Worm (Caenorhabditis elegans) whole organism, mixed stage, embryonic: Measurements from ENCODE around the gene M163.1.

Experiments used
- blmp-1 ChIP-seq: fragments of 150-350 bp; optimal IDR thresholded peaks from 2 replicates; lab custom pipeline; 2014; ENCODE audit warnings: missing biosample characterization, missing genetic modification characterization
- ceh-43 ChIP-seq: fragments of 200-800 bp; sonication (Bioruptor generic); optimal IDR thresholded peaks from 2 replicates; lab custom pipeline; 2018; ENCODE audit warnings: mild to moderate bottlenecking, missing genetic modification characterization, moderate library complexity, missing compliant biosample characterization
- cnd-1 ChIP-seq: fragments of 200-800 bp; sonication (Bioruptor generic); optimal IDR thresholded peaks from 2 replicates; lab custom pipeline; 2018; ENCODE audit warnings: mild to moderate bottlenecking, missing genetic modification characterization, missing compliant biosample characterization
- elt-1 ChIP-seq: sonication (generic microtip); optimal IDR thresholded peaks from 2 replicates; lab custom pipeline; 2017; ENCODE audit warnings: missing genetic modification characterization, mild to moderate bottlenecking, missing compliant biosample characterization, antibody characterized with exemption, moderate library complexity, borderline replicate concordance; ENCODE audit not compliant: insufficient read depth
- lin-32 ChIP-seq: fragments of 200-800 bp; sonication (Bioruptor generic); optimal IDR thresholded peaks from 2 replicates; lab custom pipeline; 2018; ENCODE audit warnings: mild to moderate bottlenecking, missing genetic modification characterization, missing compliant biosample characterization
- lsy-2 ChIP-seq: fragments of 150-350 bp; optimal IDR thresholded peaks from 2 replicates; lab custom pipeline; 2014; ENCODE audit warnings: missing biosample characterization, missing genetic modification characterization
- nhr-12 ChIP-seq: fragments of 150-350 bp; optimal IDR thresholded peaks from 2 replicates; lab custom pipeline; 2014; ENCODE audit warnings: missing biosample characterization, missing genetic modification characterization
- nhr-28 ChIP-seq: fragments of 150-350 bp; optimal IDR thresholded peaks from 2 replicates; lab custom pipeline; 2014; ENCODE audit warnings: missing biosample characterization, missing genetic modification characterization
- sptf-1 ChIP-seq: sonication (generic microtip); optimal IDR thresholded peaks from 2 replicates; lab custom pipeline; 2017; ENCODE audit warnings: mild to moderate bottlenecking, missing genetic modification characterization, moderate library complexity, missing compliant biosample characterization
- unc-62 ChIP-seq: fragments of 150-350 bp; optimal IDR thresholded peaks from 2 replicates; lab custom pipeline; 2014; ENCODE audit warnings: missing biosample characterization, missing genetic modification reagents, missing genetic modification characterization

DNA sequence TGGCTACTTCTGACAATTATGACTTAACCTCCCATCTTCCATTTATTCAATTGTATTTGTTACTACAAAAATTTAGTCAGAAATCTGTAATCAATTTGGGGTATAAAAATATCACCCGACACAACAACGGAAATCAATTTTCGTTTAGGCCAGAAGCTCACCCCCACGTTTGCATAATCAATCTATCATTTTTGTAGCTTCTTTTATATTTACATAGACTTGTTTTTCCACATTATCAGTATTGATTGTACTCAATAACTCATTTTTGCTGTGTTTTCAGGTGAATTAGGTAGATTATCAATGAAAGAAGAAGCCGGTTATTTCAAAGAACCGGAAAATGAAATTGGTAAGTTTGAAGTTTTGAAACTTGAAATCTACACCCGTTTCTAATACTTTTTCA lies 29.9 kb downstream of the M163.1 start, which contains the start of gene M163.5:
- TF ChIP-seq elt-1 (tag; lab: Kevin White, UChicago) (no peak), sptf-1 (tag; lab: Kevin White, UChicago) (no peak), blmp-1 (tag; lab: Kevin White, UChicago) (no peak), cnd-1 (tag; lab: Kevin White, UChicago) (no peak), unc-62 (no peak), lin-32 (GFP tag; lab: Kevin White, UChicago) (no peak), ceh-43 (GFP tag; lab: Kevin White, UChicago) (no peak), nhr-12 (tag; lab: Kevin White, UChicago) (no peak), nhr-28 (tag; lab: Kevin White, UChicago) (no peak), lsy-2 (tag; lab: Kevin White, UChicago) (no peak)
